Fruit fly (Drosophila melanogaster): Measurements from ENCODE around the gene CDase.

CDase gene

DNA sequence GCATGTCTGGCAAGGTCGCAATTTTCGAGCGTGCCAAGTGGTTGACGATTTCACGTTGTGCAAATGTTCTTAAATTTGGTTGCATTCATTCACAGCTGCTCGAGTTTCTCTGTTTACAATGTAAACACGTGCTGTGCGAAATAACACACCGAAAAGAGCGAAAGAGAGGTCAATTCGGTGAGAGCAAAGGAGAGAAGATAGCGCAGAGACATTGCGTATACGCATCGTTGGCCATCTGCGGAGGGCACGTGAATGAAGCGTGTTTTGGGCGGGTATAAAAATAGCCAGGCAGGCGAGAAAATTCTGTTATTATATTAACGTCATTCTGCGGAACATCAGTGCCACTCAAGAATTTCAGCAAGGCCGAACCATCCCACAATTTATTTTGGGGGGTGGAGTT lies 4.9 kb upstream of the CDase start (continued):
- TF ChIP-seq svp (GFP tag) (peak; percentile 83), Eip78C (GFP tag) (peak; percentile 26), Sox14 (GFP tag; optimal IDR thresholded peaks at IDR 0.05) (no peak), cyc (GFP tag; optimal IDR thresholded peaks at IDR 0.05) (no peak), topi (GFP tag; optimal IDR thresholded peaks at IDR 0.05) (peak; percentile 8), CG10631 (GFP tag; optimal IDR thresholded peaks at IDR 0.05) (no peak), Ets21C (GFP tag; optimal IDR thresholded peaks at IDR 0.05) (no peak), lz (GFP tag; optimal IDR thresholded peaks at IDR 0.05) (no peak), Blimp-1 (GFP tag; optimal IDR thresholded peaks at IDR 0.05) (no peak), CG11762 (GFP tag; optimal IDR thresholded peaks at IDR 0.05; ENCODE audit: insufficient read depth) (no peak), CG11294 (GFP tag; IDR thresholded peaks at IDR 0.05) (no peak), ss (GFP tag; optimal IDR thresholded peaks at IDR 0.05) (no peak), CG8632 (GFP tag; optimal IDR thresholded peaks at IDR 0.05) (no peak), fkh (GFP tag; optimal IDR thresholded peaks at IDR 0.05) (no peak), Met (GFP tag; optimal IDR thresholded peaks at IDR 0.05) (peak; percentile 52)

DNA sequence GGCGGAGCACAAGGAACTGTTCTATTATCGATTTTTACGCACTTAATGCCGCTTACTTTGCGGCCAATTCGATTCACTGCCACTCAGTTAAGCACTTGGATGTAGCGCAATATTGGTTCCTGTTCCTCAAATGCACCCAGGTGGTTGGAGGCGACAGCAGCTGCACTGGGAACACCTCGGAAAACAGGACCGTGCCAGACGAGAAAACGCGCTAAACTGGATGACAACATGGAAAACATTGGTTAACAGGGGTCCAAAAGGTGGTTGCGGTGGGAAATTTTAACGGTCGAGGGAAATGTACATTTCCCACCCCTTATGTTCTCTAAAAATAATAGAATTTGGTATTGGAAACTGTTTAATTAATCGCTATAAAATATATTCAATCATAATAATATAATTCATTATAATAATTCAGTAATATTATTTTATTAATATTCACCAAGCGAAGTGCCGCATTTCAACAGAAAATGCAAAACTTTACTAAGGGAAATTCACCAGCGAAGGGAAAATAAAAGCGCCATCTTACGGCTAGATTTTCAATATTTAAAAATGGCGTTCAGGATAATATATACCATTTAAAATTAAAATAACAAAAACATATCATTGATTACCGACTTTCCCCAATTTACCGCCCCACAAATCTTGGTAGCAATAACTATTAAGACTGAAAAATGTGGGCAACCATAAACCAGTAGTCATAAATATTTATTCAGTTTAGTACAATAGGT lies 3.3 kb upstream of the CDase start, which contains the start of gene aralar1:
aralar1 (minus strand) TSS at position 51 of the 728 bp plus-strand sequence.
- TF ChIP-seq CG10669 (GFP tag; optimal IDR thresholded peaks at IDR 0.05) (no peak), Ets96B (tag; optimal IDR thresholded peaks at IDR 0.05) (no peak), CG7368 (GFP tag; optimal IDR thresholded peaks at IDR 0.05) (no peak), Sox102F (GFP tag; optimal IDR thresholded peaks at IDR 0.05) (no peak), fd59A (GFP tag; optimal IDR thresholded peaks at IDR 0.05) (no peak), CG3919 (GFP tag; optimal IDR thresholded peaks at IDR 0.05) (no peak), ss (GFP tag; optimal IDR thresholded peaks at IDR 0.05) (no peak)

DNA sequence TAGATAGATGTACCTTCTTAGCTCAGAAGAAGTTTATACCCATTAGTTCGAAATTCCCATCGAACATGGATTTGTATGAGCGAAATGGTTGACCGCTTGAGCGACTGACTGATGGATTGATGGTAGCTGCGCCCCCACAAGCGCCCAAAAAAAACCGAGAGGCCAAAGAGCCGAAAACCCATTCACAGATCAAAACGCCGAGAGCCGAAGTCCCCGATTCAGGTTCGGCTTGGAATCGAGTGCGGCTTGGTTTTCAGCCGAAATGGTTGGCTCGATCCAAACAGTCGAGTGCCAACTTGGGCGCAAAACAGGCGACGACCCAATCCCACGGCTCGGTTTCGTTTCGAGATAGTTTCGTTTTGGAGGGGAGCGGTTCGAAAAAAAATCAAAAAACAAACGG lies 866 bp downstream of the CDase start:
- TF ChIP-seq CG31627 (GFP tag; optimal IDR thresholded peaks at IDR 0.05) = no peak
- TF ChIP-seq svp (GFP tag) = peak; percentile 50
- no peak for TF ChIP-seq Ets96B (tag; optimal IDR thresholded peaks at IDR 0.05)
- peak; percentile 21 for TF ChIP-seq CG6854 (GFP tag; optimal IDR thresholded peaks at IDR 0.05)
- TF ChIP-seq Eip75B (GFP tag; optimal IDR thresholded peaks at IDR 0.05) = no peak
- TF ChIP-seq eg (GFP tag; IDR thresholded peaks at IDR 0.05) = peak; percentile 10; the same call in 1 of the 3 replicates
- no peak for TF ChIP-seq CG32006 (GFP tag; optimal IDR thresholded peaks at IDR 0.05)
- TF ChIP-seq Met (GFP tag; optimal IDR thresholded peaks at IDR 0.05) = no peak
- no peak for TF ChIP-seq CG8319 (GFP tag; optimal IDR thresholded peaks at IDR 0.05)
- no peak for TF ChIP-seq CG6808 (GFP tag; optimal IDR thresholded peaks at IDR 0.05)
- TF ChIP-seq CG11762 (GFP tag; optimal IDR thresholded peaks at IDR 0.05; ENCODE audit: insufficient read depth) = no peak
- TF ChIP-seq Sox15 (GFP tag; optimal IDR thresholded peaks at IDR 0.05) = no peak
- TF ChIP-seq Smox (GFP tag; optimal IDR thresholded peaks at IDR 0.05) = no peak
- peak; percentile 41; the same call in 1 of the 3 replicates for TF ChIP-seq CG6163 (GFP tag; IDR thresholded peaks at IDR 0.05)
- TF ChIP-seq CG16779 (tag; optimal IDR thresholded peaks at IDR 0.05) = no peak
- no peak for TF ChIP-seq CG7368 (GFP tag; optimal IDR thresholded peaks at IDR 0.05)
- no peak for TF ChIP-seq Sox102F (GFP tag; optimal IDR thresholded peaks at IDR 0.05)
- TF ChIP-seq Ets21C (GFP tag; optimal IDR thresholded peaks at IDR 0.05) = no peak
- TF ChIP-seq Eip78C (GFP tag) = peak; percentile 26
- TF ChIP-seq topi (GFP tag; optimal IDR thresholded peaks at IDR 0.05) = no peak
- no peak for TF ChIP-seq Gug (GFP tag; IDR thresholded peaks at IDR 0.05)
- TF ChIP-seq CG1621 (tag; optimal IDR thresholded peaks at IDR 0.05) = no peak
- TF ChIP-seq esn (GFP tag; optimal IDR thresholded peaks at IDR 0.05) = no peak
- TF ChIP-seq CG15336 (GFP tag; IDR thresholded peaks at IDR 0.05) = peak; percentile 18; the same call in 1 of the 2 replicates

Measured in whole organism, prepupa.